Fruit fly (Drosophila melanogaster) whole organism, wandering third instar larva: Measurements from ENCODE around the gene Or2a.

Experiments
- Sp1 ChIP-seq: fragments of 200-800 bp; sonication (Bioruptor generic); optimal IDR thresholded peaks from 3 replicates; lab custom pipeline; 2019; ENCODE audit warnings: missing biosample characterization, mild to moderate bottlenecking, missing genetic modification characterization, moderate library complexity
- Vsx2 ChIP-seq: fragments of 200-300, 225-300 bp; sonication (Bioruptor generic); optimal IDR thresholded peaks from 2 replicates; lab custom pipeline; 2018; ENCODE audit warnings: missing biosample characterization, missing genetic modification characterization; ENCODE audit not compliant: partially characterized antibody

DNA sequence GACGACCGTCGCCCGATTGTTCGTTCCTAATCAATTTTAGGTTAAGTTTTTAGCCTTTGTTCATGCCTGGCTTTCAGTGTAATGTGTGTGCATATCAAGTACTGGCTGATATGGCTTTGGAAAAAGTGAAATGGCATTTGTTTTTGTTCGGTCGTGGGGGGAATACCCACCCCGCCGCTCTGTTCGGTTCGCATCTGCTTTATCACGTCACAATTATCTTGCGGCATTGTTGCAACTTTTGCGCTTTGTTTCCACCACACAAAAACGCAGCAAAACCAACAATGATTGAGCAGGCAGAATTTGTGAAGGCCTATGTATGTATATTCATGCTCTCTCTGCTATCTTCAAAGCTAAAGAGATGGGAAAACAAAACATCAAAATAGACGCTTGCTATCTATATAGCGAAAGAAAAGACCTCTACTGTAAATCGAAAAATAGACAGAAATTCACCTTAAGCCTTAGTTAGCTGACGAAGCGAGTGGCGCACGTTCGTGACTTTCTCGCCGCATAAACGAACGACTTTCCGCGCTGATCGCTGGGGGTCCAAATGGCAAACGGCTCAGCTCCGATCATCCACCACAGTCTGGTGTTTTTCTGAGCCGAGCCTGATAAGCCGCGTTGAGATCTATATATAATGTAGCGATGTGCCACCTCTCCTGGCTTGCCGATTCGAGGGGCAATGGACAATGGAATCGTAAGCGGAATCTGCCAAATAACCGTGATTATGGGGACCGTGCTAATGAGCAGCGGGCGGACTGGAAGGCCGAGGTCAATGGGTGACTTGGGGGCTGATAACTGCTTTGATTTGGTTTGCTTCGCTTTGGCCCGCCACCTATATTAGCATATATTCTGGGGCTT, 48.4 kb upstream of the Or2a start:
- peak; percentile 28 for TF ChIP-seq Sp1 (GFP tag; lab: Kevin White, UChicago)
- no peak for TF ChIP-seq Vsx2 (GFP tag; lab: Kevin White, UChicago)
